Fruit fly (Drosophila melanogaster): Measurements from ENCODE around the gene Hcs.

Hcs gene

DNA sequence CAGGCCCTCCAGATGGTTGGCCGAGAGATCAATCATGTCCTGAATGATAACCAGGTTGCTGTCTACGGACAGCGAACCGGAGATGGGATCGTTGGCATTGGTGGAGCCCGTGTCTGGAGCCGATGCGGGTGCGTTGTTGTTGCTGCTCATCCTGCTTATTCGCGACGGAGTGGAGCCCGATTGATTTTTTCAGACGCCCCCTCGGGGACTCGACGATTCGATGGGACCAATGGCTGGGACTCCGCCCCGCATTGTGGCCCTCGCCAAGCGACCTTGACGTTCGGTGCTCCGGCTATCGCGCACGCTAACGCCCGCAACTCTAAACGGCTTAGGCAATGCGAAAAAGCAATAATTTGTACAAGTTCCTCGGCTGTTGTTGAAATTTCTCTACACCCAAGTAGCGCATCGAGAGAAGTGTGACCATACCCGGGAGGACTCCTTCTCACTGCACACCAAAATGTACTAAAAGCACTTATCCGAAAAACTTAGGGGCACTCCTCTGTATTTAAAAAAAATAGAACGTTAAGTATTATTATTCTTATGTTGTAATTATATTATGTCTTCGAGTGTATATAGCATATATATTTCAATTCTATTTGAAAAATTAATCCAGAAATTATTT, 8.9 kb downstream of the Hcs start, which contains the start of gene ksr (continued):
- TF ChIP-seq CG14710 (tag; optimal IDR thresholded peaks at IDR 0.05) (peak; percentile 55), CG32767 (GFP tag; IDR thresholded peaks at IDR 0.05) (peak; percentile 97), CG1603 (tag; optimal IDR thresholded peaks at IDR 0.05) (no peak), CG2202 (tag; optimal IDR thresholded peaks at IDR 0.05) (no peak), zf30C (GFP tag; optimal IDR thresholded peaks at IDR 0.05) (peak; percentile 29), hb (GFP tag; IDR thresholded peaks at IDR 0.05; ENCODE audit: partially characterized antibody) (0 out of 3 replicates have a peak, but pooled peaks have one; percentile 17), CG2116 (GFP tag; optimal IDR thresholded peaks at IDR 0.05) (peak; percentile 19), onecut (GFP tag; IDR thresholded peaks at IDR 0.05) (peak; percentile 80), Xrp1 (GFP tag; IDR thresholded peaks at IDR 0.05) (peak; percentile 38; the same call in 1 of the 2 replicates), Atf-2 (GFP tag; optimal IDR thresholded peaks at IDR 0.05) (no peak), slbo (GFP tag; IDR thresholded peaks at IDR 0.05) (peak; percentile 63), CG9727 (GFP tag; optimal IDR thresholded peaks at IDR 0.05) (no peak), ranshi (GFP tag; IDR thresholded peaks at IDR 0.05) (0 out of 2 replicates have a peak, but pooled peaks have one; percentile 27), HLH4C (GFP tag; IDR thresholded peaks at IDR 0.05; ENCODE audit: partially characterized antibody) (peak; percentile 35; the same call in 1 of the 3 replicates), CG4617 (GFP tag; optimal IDR thresholded peaks at IDR 0.05; ENCODE audit: borderline replicate concordance) (peak; percentile 80), Hr51 (GFP tag; optimal IDR thresholded peaks at IDR 0.05) (no peak), CG17328 (GFP tag; IDR thresholded peaks at IDR 0.05) (peak; percentile 36; the same call in 1 of the 2 replicates), CG33213 (GFP tag; optimal IDR thresholded peaks at IDR 0.05) (peak; percentile 5), bsh (GFP tag; optimal IDR thresholded peaks at IDR 0.05) (peak in 1 of 2 experiments; percentile 9), CG32532 (GFP tag; IDR thresholded peaks at IDR 0.05) (peak; percentile 38; the same call in 1 of the 2 replicates), gt (GFP tag; IDR thresholded peaks at IDR 0.05) (no peak), YL-1 (GFP tag; optimal IDR thresholded peaks at IDR 0.05) (peak; percentile 86), Xbp1 (GFP tag; optimal IDR thresholded peaks at IDR 0.05) (peak; percentile 36), odd (GFP tag; optimal IDR thresholded peaks at IDR 0.05) (no peak), CG8924 (tag; optimal IDR thresholded peaks at IDR 0.05) (peak; percentile 50), CG10431 (GFP tag; optimal IDR thresholded peaks at IDR 0.05) (no peak), CG34422 (GFP tag; IDR thresholded peaks at IDR 0.05) (peak; percentile 38; the same call in 1 of the 3 replicates), CG12659 (GFP tag; optimal IDR thresholded peaks at IDR 0.05) (peak; percentile 15), CG32772 (GFP tag; IDR thresholded peaks at IDR 0.05) (no peak), nerfin-1 (tag; optimal IDR thresholded peaks at IDR 0.05) (peak; percentile 81), sima (GFP tag; optimal IDR thresholded peaks at IDR 0.05) (no peak), row (GFP tag; IDR thresholded peaks at IDR 0.05) (peak; percentile 78), CG1024 (GFP tag; IDR thresholded peaks at IDR 0.05) (no peak), Mad (GFP tag; optimal IDR thresholded peaks at IDR 0.05) (no peak), CG12391 (tag; optimal IDR thresholded peaks at IDR 0.05) (peak; percentile 60), HHEX (GFP tag; optimal IDR thresholded peaks at IDR 0.05) (no peak), Fer3 (tag; optimal IDR thresholded peaks at IDR 0.05) (peak; percentile 29), Scr (GFP tag; IDR thresholded peaks at IDR 0.05; ENCODE audit: partially characterized antibody) (0 out of 2 replicates have a peak, but pooled peaks have one; percentile 11), pzg (GFP tag; optimal IDR thresholded peaks at IDR 0.05) (peak; percentile 48), CG4404 (GFP tag; IDR thresholded peaks at IDR 0.05) (no peak), stwl (tag; optimal IDR thresholded peaks at IDR 0.05) (peak; percentile 12), CG33557 (GFP tag; optimal IDR thresholded peaks at IDR 0.05) (no peak), CG2199 (GFP tag; IDR thresholded peaks at IDR 0.05) (no peak), wek (GFP tag; optimal IDR thresholded peaks at IDR 0.05) (peak; percentile 90), CG30020 (tag; optimal IDR thresholded peaks at IDR 0.05) (peak; percentile 70), Opbp (GFP tag; IDR thresholded peaks at IDR 0.05; ENCODE audit: partially characterized antibody) (0 out of 3 replicates have a peak, but pooled peaks have one; percentile 28), Fer2 (tag; optimal IDR thresholded peaks at IDR 0.05) (no peak), tap (tag; optimal IDR thresholded peaks at IDR 0.05) (no peak)

All from whole organism, embryonic.